Fruit fly (Drosophila melanogaster): ENCODE measurements around the gene CG31407.

The CG31407 gene

dm6 chr3R:10056647-10057046 lies 31.7 kb upstream of the CG31407 start:
- peak; percentile 56 for TF ChIP-seq pros (GFP tag; optimal IDR thresholded peaks at IDR 0.05)
- 0 out of 2 replicates have a peak, but pooled peaks have one; percentile 8 for TF ChIP-seq CG10959 (GFP tag; IDR thresholded peaks at IDR 0.05)
- peak; percentile 86 for TF ChIP-seq CG18476 (GFP tag; optimal IDR thresholded peaks at IDR 0.05)
- TF ChIP-seq dmrt99B (tag; optimal IDR thresholded peaks at IDR 0.05), result no peak
- TF ChIP-seq hkb (optimal IDR thresholded peaks at IDR 0.05), result peak; percentile 65
- TF ChIP-seq hkb (GFP tag; IDR thresholded peaks at IDR 0.05), result no peak

DNA sequence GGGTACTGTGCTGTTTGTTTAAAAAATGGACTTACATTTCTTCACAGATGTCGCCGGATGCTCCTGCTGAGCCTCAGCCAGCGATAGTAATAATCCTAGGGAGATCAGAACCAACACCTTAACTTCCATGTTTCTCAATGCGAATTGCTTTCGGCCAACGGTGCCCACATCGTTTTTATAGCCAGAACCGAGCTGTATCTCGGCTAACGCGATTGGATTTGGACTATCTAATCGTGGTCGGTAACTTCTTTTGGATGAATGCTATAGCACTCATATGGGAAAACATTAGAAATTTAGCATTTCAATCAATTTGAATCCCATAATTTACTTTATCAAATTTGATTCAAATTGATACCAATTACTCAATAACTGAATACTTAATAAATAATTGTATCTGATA lies 31.0 kb upstream of the CG31407 start, which contains the start of gene Npc2d:
TSS of gene Npc2d (minus strand) at position 133 of the 400 bp plus-strand sequence.
- TF ChIP-seq ara (GFP tag; IDR thresholded peaks at IDR 0.05), result no peak
- TF ChIP-seq CG15601 (tag; optimal IDR thresholded peaks at IDR 0.05), result no peak
- no peak for TF ChIP-seq Xrp1 (GFP tag; IDR thresholded peaks at IDR 0.05)
- TF ChIP-seq Deaf1 (tag; optimal IDR thresholded peaks at IDR 0.05), result peak; percentile 57
- TF ChIP-seq CG18011 (GFP tag; optimal IDR thresholded peaks at IDR 0.05), result peak; percentile 81
- TF ChIP-seq ERR (GFP tag; optimal IDR thresholded peaks at IDR 0.05), result no peak
- TF ChIP-seq GATAe (GFP tag; conservative IDR thresholded peaks at IDR 0.05), result peak; percentile 44; the same call in 1 of the 2 replicates
- TF ChIP-seq CG34422 (GFP tag; IDR thresholded peaks at IDR 0.05), result no peak
- peak; percentile 24 for TF ChIP-seq exex (tag; optimal IDR thresholded peaks at IDR 0.05)

- TF ChIP-seq CG1832 (GFP tag; optimal IDR thresholded peaks at IDR 0.05), result no peak
- no peak for TF ChIP-seq Adf1 (GFP tag; IDR thresholded peaks at IDR 0.05)
- TF ChIP-seq exex (tag; optimal IDR thresholded peaks at IDR 0.05), result peak; percentile 79
- no peak for TF ChIP-seq CHES-1-like (GFP tag; optimal IDR thresholded peaks at IDR 0.05)
- TF ChIP-seq CG31388 (GFP tag; optimal IDR thresholded peaks at IDR 0.05), result no peak
- no peak for TF ChIP-seq CG4820 (GFP tag; optimal IDR thresholded peaks at IDR 0.05)
- no peak for TF ChIP-seq CG11247 (GFP tag; IDR thresholded peaks at IDR 0.05)
- no peak for TF ChIP-seq fru (optimal IDR thresholded peaks at IDR 0.05)
- peak; percentile 24 for TF ChIP-seq CG7556 (GFP tag; optimal IDR thresholded peaks at IDR 0.05)
- peak; percentile 34 for TF ChIP-seq CG2120 (GFP tag; optimal IDR thresholded peaks at IDR 0.05)
- TF ChIP-seq CG16779 (GFP tag; IDR thresholded peaks at IDR 0.05), result no peak
- TF ChIP-seq hbn (GFP tag; IDR thresholded peaks at IDR 0.05; ENCODE audit: partially characterized antibody), result no peak
- peak; percentile 30 for TF ChIP-seq sug (tag; optimal IDR thresholded peaks at IDR 0.05)
- no peak for TF ChIP-seq pb (GFP tag; optimal IDR thresholded peaks at IDR 0.05)
- TF ChIP-seq CG6791 (GFP tag; IDR thresholded peaks at IDR 0.05; ENCODE audit: partially characterized antibody), result no peak
- no peak for TF ChIP-seq Doc3 (GFP tag; IDR thresholded peaks at IDR 0.05; ENCODE audit: partially characterized antibody)
- no peak for TF ChIP-seq CG11696 (GFP tag; IDR thresholded peaks at IDR 0.05)
- TF ChIP-seq mirr (GFP tag; optimal IDR thresholded peaks at IDR 0.05), result peak; percentile 82
These were observed 30.1 kb upstream of the CG31407 start for dm6 chr3R:10055004-10055403.

- TF ChIP-seq CG8290 (GFP tag; optimal IDR thresholded peaks at IDR 0.05) (no peak), CG8290 (tag; optimal IDR thresholded peaks at IDR 0.05) (peak in 1 of 2 experiments; percentile 27), Six4 (GFP tag; optimal IDR thresholded peaks at IDR 0.05) (no peak), sima (GFP tag; optimal IDR thresholded peaks at IDR 0.05) (no peak), corto (GFP tag; optimal IDR thresholded peaks at IDR 0.05) (peak; percentile 66), Oli (tag; optimal IDR thresholded peaks at IDR 0.05) (peak; percentile 10), fru (optimal IDR thresholded peaks at IDR 0.05) (no peak), CG31441 (GFP tag; IDR thresholded peaks at IDR 0.05) (0 out of 2 replicates have a peak, but pooled peaks have one; percentile 8), CG2120 (GFP tag; optimal IDR thresholded peaks at IDR 0.05) (peak; percentile 62), Hand (GFP tag; optimal IDR thresholded peaks at IDR 0.05) (peak; percentile 32), CG14965 (GFP tag; optimal IDR thresholded peaks at IDR 0.05; ENCODE audit: borderline replicate concordance) (no peak), ac (GFP tag; optimal IDR thresholded peaks at IDR 0.05) (no peak), CG32767 (GFP tag; IDR thresholded peaks at IDR 0.05) (no peak), CG12299 (tag; optimal IDR thresholded peaks at IDR 0.05) (no peak), CG14710 (tag; optimal IDR thresholded peaks at IDR 0.05) (no peak), CG12942 (GFP tag; optimal IDR thresholded peaks at IDR 0.05) (no peak), bsh (GFP tag; optimal IDR thresholded peaks at IDR 0.05) (no peak)
These were observed 29.5 kb upstream of the CG31407 start for dm6 chr3R:10054278-10054975.

All from whole organism, embryonic.